Fruit fly (Drosophila melanogaster) S2 (cell line): ENCODE data around the gene Usp5.

Source experiments
- CG8478 ChIP-seq: fragments of >200 bp; optimal IDR thresholded peaks from 2 replicates; lab custom pipeline; 2018
- CTCF ChIP-seq, 2 experiments: fragments of >200 bp; optimal IDR thresholded peaks; 2 replicates each; lab custom pipeline; 2018

Usp5 gene

dm6 chr3L:3126478-3126877 is 21.7 kb downstream of the Usp5 start:
- TF ChIP-seq CG8478 (lab: Kevin White, UChicago) (no peak), CTCF (optimal IDR thresholded peaks at IDR 0.05; lab: Kevin White, UChicago) (no peak)

dm6 chr3L:3125649-3126130 is 22.5 kb downstream of the Usp5 start:
- TF ChIP-seq CG8478 (lab: Kevin White, UChicago) = no peak
- TF ChIP-seq CTCF (optimal IDR thresholded peaks at IDR 0.05; lab: Kevin White, UChicago) = no peak

dm6 chr3L:3124939-3125648 is 23.1 kb downstream of the Usp5 start:
- TF ChIP-seq CG8478 (lab: Kevin White, UChicago) (no peak), CTCF (optimal IDR thresholded peaks at IDR 0.05; lab: Kevin White, UChicago) (no peak)

dm6 chr3L:3124519-3124918 is 23.6 kb downstream of the Usp5 start:
- TF ChIP-seq CTCF (optimal IDR thresholded peaks at IDR 0.05; lab: Kevin White, UChicago) (no peak), CG8478 (lab: Kevin White, UChicago) (no peak)

- no peak for TF ChIP-seq CTCF (optimal IDR thresholded peaks at IDR 0.05; lab: Kevin White, UChicago)
- no peak for TF ChIP-seq CG8478 (lab: Kevin White, UChicago)
Measured at dm6 chr3L:3122688-3123316, 25.4 kb downstream of the Usp5 start.

dm6 chr3L:3121769-3122432 is 26.3 kb downstream of the Usp5 start:
- no peak for TF ChIP-seq CG8478 (lab: Kevin White, UChicago)
- TF ChIP-seq CTCF (optimal IDR thresholded peaks at IDR 0.05; lab: Kevin White, UChicago) = no peak

dm6 chr3L:3114367-3114766 is 33.8 kb downstream of the Usp5 start, which contains the start of gene CG45067:
TSS of gene CG45067 (minus strand) at chr3L:3114467.
- no peak for TF ChIP-seq CTCF (optimal IDR thresholded peaks at IDR 0.05; lab: Kevin White, UChicago)
- TF ChIP-seq CG8478 (lab: Kevin White, UChicago) = no peak

dm6 chr3L:3111127-3111526 is 37.0 kb downstream of the Usp5 start, which contains the start of gene CG45066:
TSS of gene CG45066 (minus strand) at chr3L:3111227.
- TF ChIP-seq CTCF (optimal IDR thresholded peaks at IDR 0.05; lab: Kevin White, UChicago) (no peak), CG8478 (lab: Kevin White, UChicago) (no peak)

dm6 chr3L:3109417-3110090 is 38.6 kb downstream of the Usp5 start:
- TF ChIP-seq CTCF (optimal IDR thresholded peaks at IDR 0.05; lab: Kevin White, UChicago) (no peak), CG8478 (lab: Kevin White, UChicago) (no peak)

- no peak for TF ChIP-seq CTCF (optimal IDR thresholded peaks at IDR 0.05; lab: Kevin White, UChicago)
- no peak for TF ChIP-seq CG8478 (lab: Kevin White, UChicago)
Measured at dm6 chr3L:3108964-3109363, 39.2 kb downstream of the Usp5 start.

dm6 chr3L:3108040-3108615 is 40.0 kb downstream of the Usp5 start:
- TF ChIP-seq CTCF (optimal IDR thresholded peaks at IDR 0.05; lab: Kevin White, UChicago) = no peak
- TF ChIP-seq CG8478 (lab: Kevin White, UChicago) = no peak

dm6 chr3L:3106908-3107821 is 41.0 kb downstream of the Usp5 start, which contains the start of gene Cht7:
TSS of gene Cht7 (minus strand) at chr3L:3106958.
- TF ChIP-seq CTCF (optimal IDR thresholded peaks at IDR 0.05; lab: Kevin White, UChicago) (no peak), CG8478 (lab: Kevin White, UChicago) (no peak)

- TF ChIP-seq CG8478 (lab: Kevin White, UChicago) (no peak), CTCF (optimal IDR thresholded peaks at IDR 0.05; lab: Kevin White, UChicago) (no peak)
Measured at dm6 chr3L:3106146-3106545, 42.0 kb downstream of the Usp5 start.
